Fruit fly (Drosophila melanogaster) whole organism, embryonic: Measurements from ENCODE around the gene CG7333.

Source experiments
- Abd-B ChIP-seq: fragments of 200-800 bp; sonication (Bioruptor generic); optimal IDR thresholded peaks from 2 replicates; lab custom pipeline; 2018; ENCODE audit warnings: missing biosample characterization, mild to moderate bottlenecking, missing genetic modification characterization, moderate library complexity
- CG11504 ChIP-seq: fragments of 200-800 bp; sonication (Bioruptor generic); optimal IDR thresholded peaks from 3 replicates; lab custom pipeline; 2019; ENCODE audit warnings: missing biosample characterization, mild to moderate bottlenecking, missing genetic modification characterization, moderate library complexity
- CG12155 ChIP-seq: fragments of 200-800 bp; sonication (Bioruptor generic); optimal IDR thresholded peaks from 3 replicates; lab custom pipeline; 2016; ENCODE audit warnings: missing biosample characterization, missing genetic modification characterization
- CG14667 ChIP-seq: fragments of 200-800 bp; sonication (Bioruptor generic); IDR thresholded peaks from 2 replicates; pipeline ENCODE4 v1.3.6; 2022; ENCODE audit warnings: missing biosample characterization, missing genetic modification characterization
- CG14965 ChIP-seq: fragments of 200-800 bp; sonication (Bioruptor generic); optimal IDR thresholded peaks from 2 replicates; lab custom pipeline; 2016; ENCODE audit warnings: missing biosample characterization, missing genetic modification characterization, borderline replicate concordance
- CG16815 ChIP-seq: fragments of 200-800 bp; sonication (Bioruptor generic); optimal IDR thresholded peaks from 3 replicates; lab custom pipeline; 2017; ENCODE audit warnings: missing biosample characterization, mild to moderate bottlenecking, missing genetic modification characterization
- CG17912 ChIP-seq: fragments of 200-800 bp; sonication (Bioruptor generic); optimal IDR thresholded peaks from 2 replicates; lab custom pipeline; 2018; ENCODE audit warnings: missing biosample characterization, mild to moderate bottlenecking, missing genetic modification characterization
- CG2116 ChIP-seq: fragments of 200-800 bp; sonication (Bioruptor generic); optimal IDR thresholded peaks from 3 replicates; lab custom pipeline; 2018; ENCODE audit warnings: missing biosample characterization, mild to moderate bottlenecking, missing genetic modification characterization
- CG2129 ChIP-seq: fragments of 200-800 bp; sonication (Bioruptor generic); IDR thresholded peaks from 2 replicates; pipeline ENCODE4 v1.3.6; 2022; ENCODE audit warnings: missing biosample characterization, missing genetic modification characterization; ENCODE audit not compliant: partially characterized antibody
- CG3847 ChIP-seq: fragments of 200-800 bp; sonication (Bioruptor generic); IDR thresholded peaks from 2 replicates; pipeline ENCODE4 v1.3.6; 2022; ENCODE audit warnings: missing biosample characterization, missing genetic modification characterization
- CG7745 ChIP-seq: fragments of 200-800 bp; sonication (Bioruptor generic); optimal IDR thresholded peaks from 2 replicates; lab custom pipeline; 2018; ENCODE audit warnings: missing biosample characterization, mild to moderate bottlenecking, missing genetic modification characterization, moderate library complexity
- CG7786 ChIP-seq: fragments of 200-800 bp; sonication (Bioruptor generic); optimal IDR thresholded peaks from 2 replicates; lab custom pipeline; 2016; ENCODE audit warnings: missing biosample characterization, missing genetic modification characterization
- CG7928 ChIP-seq: fragments of 200-800 bp; sonication (Bioruptor generic); optimal IDR thresholded peaks from 2 replicates; lab custom pipeline; 2017; ENCODE audit warnings: missing biosample characterization, mild to moderate bottlenecking, missing genetic modification characterization
- CG8944 ChIP-seq: fragments of 200-800 bp; sonication (Bioruptor generic); optimal IDR thresholded peaks from 3 replicates; lab custom pipeline; 2016; ENCODE audit warnings: missing biosample characterization, missing genetic modification characterization
- CG9215 ChIP-seq: fragments of 200-800 bp; sonication (Bioruptor generic); IDR thresholded peaks from 2 replicates; pipeline ENCODE4 v1.3.6; 2022; ENCODE audit warnings: missing biosample characterization, missing genetic modification characterization
- CG9727 ChIP-seq: fragments of 200-800 bp; sonication (Bioruptor generic); optimal IDR thresholded peaks from 3 replicates; lab custom pipeline; 2017; ENCODE audit warnings: missing biosample characterization, mild to moderate bottlenecking, missing genetic modification characterization
- Elba2 ChIP-seq: fragments of 200-800 bp; sonication (Bioruptor generic); optimal IDR thresholded peaks from 3 replicates; lab custom pipeline; 2016; ENCODE audit warnings: missing biosample characterization, missing genetic modification characterization
- Gsc ChIP-seq: fragments of 200-800 bp; sonication (Bioruptor generic); IDR thresholded peaks from 2 replicates; pipeline ENCODE4 v1.3.6; 2022; ENCODE audit warnings: missing biosample characterization, missing genetic modification characterization
- HLH3B ChIP-seq: fragments of 200-800 bp; sonication (Bioruptor generic); IDR thresholded peaks from 2 replicates; pipeline ENCODE4 v1.3.6; 2022; ENCODE audit warnings: missing biosample characterization, missing genetic modification characterization
- Hand ChIP-seq: fragments of 200-800 bp; sonication (Bioruptor generic); optimal IDR thresholded peaks from 2 replicates; lab custom pipeline; 2017; ENCODE audit warnings: mild to moderate bottlenecking, missing biosample characterization, missing genetic modification reagents, missing genetic modification characterization
- Hr78 ChIP-seq, 2 experiments: fragments of 200-800 bp in 1 of 2; fragments of >200 bp in 1 of 2; sonication (Bioruptor generic) in 1 of 2; optimal IDR thresholded peaks; 2 replicates each; lab custom pipeline; 2017 to 2019; ENCODE audit warnings: missing biosample characterization in 2 of 2, missing genetic modification characterization in 2 of 2, mild to moderate bottlenecking in 1 of 2, moderate library complexity in 1 of 2
- Max ChIP-seq: fragments of 200-800 bp; sonication (Bioruptor generic); optimal IDR thresholded peaks from 2 replicates; lab custom pipeline; 2016; ENCODE audit warnings: missing biosample characterization, mild to moderate bottlenecking, missing genetic modification characterization
- Oaz ChIP-seq: fragments of 200-800 bp; sonication (Bioruptor generic); IDR thresholded peaks from 2 replicates; pipeline ENCODE4 v1.3.6; 2022; ENCODE audit warnings: missing biosample characterization, missing genetic modification characterization
- Rfx ChIP-seq: fragments of 200-800 bp; sonication (Bioruptor generic); IDR thresholded peaks from 2 replicates; pipeline ENCODE4 v1.3.6; 2022; ENCODE audit warnings: missing biosample characterization, missing genetic modification characterization
- Rx ChIP-seq: fragments of 200-800 bp; sonication (Bioruptor generic); IDR thresholded peaks from 2 replicates; pipeline ENCODE4 v1.3.6; 2022; ENCODE audit warnings: missing biosample characterization, missing genetic modification characterization
- Scr ChIP-seq: fragments of 200-800 bp; sonication (Bioruptor generic); IDR thresholded peaks from 2 replicates; pipeline ENCODE4 v1.3.6; 2022; ENCODE audit warnings: missing biosample characterization, missing genetic modification characterization; ENCODE audit not compliant: partially characterized antibody
- Sox100B ChIP-seq: fragments of 200-800 bp; sonication (Bioruptor generic); optimal IDR thresholded peaks from 3 replicates; lab custom pipeline; 2018; ENCODE audit warnings: missing biosample characterization, mild to moderate bottlenecking, missing genetic modification characterization
- Tbp ChIP-seq: fragments of >200 bp; optimal IDR thresholded peaks from 2 replicates; lab custom pipeline; 2018; ENCODE audit warnings: missing biosample characterization, missing genetic modification characterization
- Vsx1 ChIP-seq: fragments of 200-800 bp; sonication (Bioruptor generic); optimal IDR thresholded peaks from 2 replicates; lab custom pipeline; 2017; ENCODE audit warnings: missing biosample characterization, mild to moderate bottlenecking, missing genetic modification characterization, missing genetic modification reagents
- az2 ChIP-seq: fragments of 200-800 bp; sonication (Bioruptor generic); optimal IDR thresholded peaks from 3 replicates; lab custom pipeline; 2016; ENCODE audit warnings: missing biosample characterization, missing genetic modification characterization
- chn ChIP-seq: fragments of 200-800 bp; sonication (Bioruptor generic); optimal IDR thresholded peaks from 2 replicates; lab custom pipeline; 2016; ENCODE audit warnings: missing biosample characterization, missing genetic modification characterization
- dmrt11E ChIP-seq: fragments of 200-800 bp; sonication (Bioruptor generic); optimal IDR thresholded peaks from 3 replicates; lab custom pipeline; 2018; ENCODE audit warnings: missing biosample characterization, mild to moderate bottlenecking, missing genetic modification characterization, moderate library complexity
- dysf ChIP-seq: fragments of 200-800 bp; sonication (Bioruptor generic); IDR thresholded peaks from 3 replicates; pipeline ENCODE4 v1.3.6; 2022; ENCODE audit warnings: missing biosample characterization, missing genetic modification characterization
- eyg ChIP-seq: fragments of 200-800 bp; sonication (Bioruptor generic); optimal IDR thresholded peaks from 3 replicates; lab custom pipeline; 2016; ENCODE audit warnings: missing biosample characterization, missing genetic modification characterization
- fd3F ChIP-seq: fragments of 200-800 bp; sonication (Bioruptor generic); optimal IDR thresholded peaks from 2 replicates; lab custom pipeline; 2018; ENCODE audit warnings: missing biosample characterization, mild to moderate bottlenecking, missing genetic modification characterization, moderate library complexity
- fu2 ChIP-seq: fragments of 200-800 bp; sonication (Bioruptor generic); optimal IDR thresholded peaks from 2 replicates; lab custom pipeline; 2016; ENCODE audit warnings: missing biosample characterization, missing genetic modification characterization
- grn ChIP-seq: fragments of 200-800 bp; sonication (Bioruptor generic); optimal IDR thresholded peaks from 3 replicates; lab custom pipeline; 2017; ENCODE audit warnings: missing biosample characterization, missing genetic modification characterization
- hbn ChIP-seq: fragments of 200-800 bp; sonication (Bioruptor generic); IDR thresholded peaks from 2 replicates; pipeline ENCODE4 v1.3.6; 2022; ENCODE audit warnings: missing biosample characterization, missing genetic modification characterization; ENCODE audit not compliant: partially characterized antibody
- inv ChIP-seq: fragments of 200-800 bp; sonication (Bioruptor generic); IDR thresholded peaks from 2 replicates; pipeline ENCODE4 v1.3.6; 2022; ENCODE audit warnings: missing biosample characterization, missing genetic modification characterization; ENCODE audit not compliant: partially characterized antibody
- jumu ChIP-seq: fragments of 200-800 bp; sonication (Bioruptor generic); optimal IDR thresholded peaks from 3 replicates; lab custom pipeline; 2016; ENCODE audit warnings: missing biosample characterization, missing genetic modification characterization
- odd ChIP-seq: fragments of 200-800 bp; sonication (Bioruptor generic); optimal IDR thresholded peaks from 2 replicates; lab custom pipeline; 2017; ENCODE audit warnings: missing biosample characterization, mild to moderate bottlenecking, missing genetic modification characterization
- peb ChIP-seq: fragments of 200-800 bp; sonication (Bioruptor generic); IDR thresholded peaks from 2 replicates; pipeline ENCODE4 v1.3.6; 2022; ENCODE audit warnings: missing biosample characterization, missing genetic modification characterization
- pita ChIP-seq: fragments of 200-800 bp; sonication (Bioruptor generic); optimal IDR thresholded peaks from 2 replicates; lab custom pipeline; 2017; ENCODE audit warnings: missing biosample characterization, mild to moderate bottlenecking, missing genetic modification characterization
- psq ChIP-seq: fragments of 200-800 bp; sonication (Bioruptor generic); optimal IDR thresholded peaks from 2 replicates; lab custom pipeline; 2017; ENCODE audit warnings: missing biosample characterization, missing genetic modification characterization
- scrt ChIP-seq: fragments of 200-800 bp; sonication (Bioruptor generic); optimal IDR thresholded peaks from 2 replicates; lab custom pipeline; 2018; ENCODE audit warnings: missing biosample characterization, mild to moderate bottlenecking, missing genetic modification characterization, moderate library complexity
- seq ChIP-seq: fragments of 200-800 bp; sonication (Bioruptor generic); IDR thresholded peaks from 2 replicates; pipeline ENCODE4 v1.3.6; 2022; ENCODE audit warnings: missing biosample characterization, missing genetic modification characterization
- sna ChIP-seq: fragments of 200-800 bp; sonication (Bioruptor generic); IDR thresholded peaks from 2 replicates; pipeline ENCODE4 v1.3.6; 2022; ENCODE audit warnings: missing biosample characterization, missing genetic modification characterization; ENCODE audit not compliant: partially characterized antibody
- sqz ChIP-seq: fragments of 200-800 bp; sonication (Bioruptor generic); optimal IDR thresholded peaks from 3 replicates; lab custom pipeline; 2018; ENCODE audit warnings: missing biosample characterization, mild to moderate bottlenecking, missing genetic modification characterization
- tll ChIP-seq, 2 experiments: fragments of 200-800 bp in 1 of 2; fragments of >200 bp in 1 of 2; sonication (Bioruptor generic) in 1 of 2; optimal IDR thresholded peaks; 2 replicates each; lab custom pipeline; 2017 to 2019; ENCODE audit warnings: missing biosample characterization in 2 of 2, missing genetic modification characterization in 2 of 2, mild to moderate bottlenecking in 1 of 2, moderate library complexity in 1 of 2
- wor ChIP-seq: fragments of 200-800 bp; sonication (Bioruptor generic); IDR thresholded peaks from 2 replicates; pipeline ENCODE4 v1.3.6; 2022; ENCODE audit warnings: missing biosample characterization, missing genetic modification characterization

Gene CG7333

DNA sequence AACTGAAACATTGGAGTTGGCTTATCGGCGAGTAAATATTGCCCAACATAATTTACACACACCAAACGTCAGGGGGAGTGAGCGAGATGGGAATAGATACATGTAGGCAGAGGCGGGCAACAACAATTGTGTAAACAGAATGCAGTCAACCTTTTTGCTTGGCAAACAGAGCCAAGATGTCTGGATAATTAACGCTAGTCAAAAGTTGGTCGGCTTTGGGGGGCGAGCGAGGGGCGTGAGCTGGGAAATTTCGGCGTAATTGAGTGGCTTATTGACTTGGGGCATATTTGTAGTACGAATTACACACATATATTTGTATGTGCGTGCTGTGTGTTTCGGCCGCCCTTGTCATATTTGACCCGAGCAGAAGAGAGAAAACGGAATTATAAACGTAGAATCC lies 15.6 kb upstream of the CG7333 start (continued):
- TF ChIP-seq psq (GFP tag; lab: Kevin White, UChicago) (peak; percentile 65), Hr78 (GFP tag; optimal IDR thresholded peaks at IDR 0.05; lab: Kevin White, UChicago) (peak in 1 of 2 experiments; percentile 85), inv (GFP tag; lab: Robert Waterston, UW) (no peak), CG7745 (tag; lab: Kevin White, UChicago) (peak; percentile 98), hbn (GFP tag; lab: Robert Waterston, UW) (no peak), tll (GFP tag; optimal IDR thresholded peaks at IDR 0.05; lab: Kevin White, UChicago) (peak in 1 of 2 experiments; percentile 87), chn (GFP tag; lab: Kevin White, UChicago) (peak; percentile 55), peb (peak; percentile 62; the same call in 1 of the 2 replicates), Gsc (no peak), CG12155 (GFP tag; lab: Kevin White, UChicago) (peak; percentile 11), grn (GFP tag; lab: Kevin White, UChicago) (peak; percentile 91), pita (GFP tag; lab: Kevin White, UChicago) (no peak), az2 (peak; percentile 7), Vsx1 (peak; percentile 92), sna (GFP tag; lab: Robert Waterston, UW) (no peak), dysf (GFP tag; lab: Robert Waterston, UW) (peak; percentile 59; the same call in 2 of the 3 replicates), CG2116 (GFP tag; lab: Kevin White, UChicago) (peak; percentile 80), CG14667 (no peak), CG14965 (peak; percentile 86), CG16815 (peak; percentile 56), CG3847 (GFP tag; lab: Robert Waterston, UW) (0 out of 2 replicates have a peak, but pooled peaks have one; percentile 16), Hand (peak; percentile 22), Rfx (GFP tag; lab: Robert Waterston, UW) (peak; percentile 51), CG9215 (no peak), odd (GFP tag; lab: Kevin White, UChicago) (peak; percentile 94), CG7786 (GFP tag; lab: Kevin White, UChicago) (peak; percentile 49), jumu (peak; percentile 60), CG7928 (peak; percentile 48), Elba2 (GFP tag; lab: Kevin White, UChicago) (no peak), seq (GFP tag; lab: Robert Waterston, UW) (peak; percentile 71), HLH3B (GFP tag; lab: Robert Waterston, UW) (peak; percentile 80), CG17912 (GFP tag; lab: Kevin White, UChicago) (peak; percentile 92), wor (no peak), Rx (GFP tag; lab: Robert Waterston, UW) (peak; percentile 35; the same call in 1 of the 2 replicates), Scr (GFP tag; lab: Robert Waterston, UW) (no peak), scrt (GFP tag; lab: Kevin White, UChicago) (peak; percentile 71), Tbp (GFP tag; lab: Kevin White, UChicago) (no peak), Oaz (GFP tag; lab: Robert Waterston, UW) (no peak), fu2 (peak; percentile 24), Sox100B (peak; percentile 92), dmrt11E (tag; lab: Kevin White, UChicago) (peak; percentile 90), sqz (GFP tag; lab: Kevin White, UChicago) (peak; percentile 95), CG9727 (peak; percentile 94), CG8944 (GFP tag; lab: Kevin White, UChicago) (peak; percentile 77), Abd-B (no peak), CG2129 (GFP tag; lab: Robert Waterston, UW) (no peak), CG11504 (tag; lab: Kevin White, UChicago) (peak; percentile 72), eyg (GFP tag; lab: Kevin White, UChicago) (peak; percentile 73), Max (peak; percentile 76), fd3F (GFP tag; lab: Kevin White, UChicago) (peak; percentile 59)
